Fruit fly (Drosophila melanogaster) whole organism, prepupa: ENCODE results near the gene CG2926.

ENCODE experiments used
- Blimp-1 ChIP-seq: fragments of 200-800 bp; sonication (Bioruptor generic); optimal IDR thresholded peaks from 3 replicates; lab custom pipeline; 2017; ENCODE audit warnings: missing biosample characterization, missing genetic modification characterization, mild to moderate bottlenecking, moderate library complexity, missing genetic modification reagents
- CG10631 ChIP-seq: fragments of 200-800 bp; sonication (Bioruptor generic); optimal IDR thresholded peaks from 2 replicates; lab custom pipeline; 2016; ENCODE audit warnings: missing biosample characterization, missing genetic modification characterization
- CG10669 ChIP-seq: fragments of 200-800 bp; sonication (Bioruptor generic); optimal IDR thresholded peaks from 3 replicates; lab custom pipeline; 2018; ENCODE audit warnings: missing biosample characterization, mild to moderate bottlenecking, missing genetic modification characterization, moderate library complexity
- CG11762 ChIP-seq: fragments of 200-800 bp; sonication (Bioruptor generic); optimal IDR thresholded peaks from 3 replicates; lab custom pipeline; 2016; ENCODE audit warnings: missing biosample characterization, missing genetic modification characterization; ENCODE audit not compliant: insufficient read depth
- CG11902 ChIP-seq: fragments of 200-800 bp; sonication (Bioruptor generic); optimal IDR thresholded peaks from 3 replicates; lab custom pipeline; 2016; ENCODE audit warnings: missing biosample characterization, missing genetic modification characterization
- CG1621 ChIP-seq: fragments of 200-800 bp; sonication (Bioruptor generic); optimal IDR thresholded peaks from 3 replicates; lab custom pipeline; 2018; ENCODE audit warnings: missing biosample characterization, mild to moderate bottlenecking, missing genetic modification characterization
- CG16779 ChIP-seq: fragments of 200-800 bp; sonication (Bioruptor generic); optimal IDR thresholded peaks from 3 replicates; lab custom pipeline; 2017; ENCODE audit warnings: missing biosample characterization, mild to moderate bottlenecking, missing genetic modification characterization
- CG34406 ChIP-seq: fragments of 200-800 bp; sonication (Bioruptor generic); optimal IDR thresholded peaks from 3 replicates; lab custom pipeline; 2016; ENCODE audit warnings: missing biosample characterization, missing genetic modification characterization
- CG3919 ChIP-seq: fragments of 200-800 bp; sonication (Bioruptor generic); optimal IDR thresholded peaks from 3 replicates; lab custom pipeline; 2016; ENCODE audit warnings: missing biosample characterization, missing genetic modification characterization
- CG4318 ChIP-seq: fragments of 200-800 bp; sonication (Bioruptor generic); optimal IDR thresholded peaks from 3 replicates; lab custom pipeline; 2017; ENCODE audit warnings: missing biosample characterization, mild to moderate bottlenecking, missing genetic modification characterization
- CG6163 ChIP-seq: fragments of 200-800 bp; sonication (Bioruptor generic); IDR thresholded peaks from 3 replicates; pipeline ENCODE4 v1.3.6; 2022; ENCODE audit warnings: missing biosample characterization, missing genetic modification characterization
- CG6276 ChIP-seq: fragments of 200-800 bp; sonication (Bioruptor generic); optimal IDR thresholded peaks from 2 replicates; lab custom pipeline; 2017; ENCODE audit warnings: missing biosample characterization, mild to moderate bottlenecking, missing genetic modification characterization
- CG6808 ChIP-seq: fragments of 200-800 bp; sonication (Bioruptor generic); optimal IDR thresholded peaks from 3 replicates; lab custom pipeline; 2017; ENCODE audit warnings: missing biosample characterization, missing genetic modification characterization, mild to moderate bottlenecking, moderate library complexity, missing genetic modification reagents
- CG6854 ChIP-seq: fragments of 200-800 bp; sonication (Bioruptor generic); optimal IDR thresholded peaks from 2 replicates; lab custom pipeline; 2017; ENCODE audit warnings: missing biosample characterization, mild to moderate bottlenecking, missing genetic modification characterization
- CG7368 ChIP-seq: fragments of 200-800 bp; sonication (Bioruptor generic); optimal IDR thresholded peaks from 3 replicates; lab custom pipeline; 2016; ENCODE audit warnings: missing biosample characterization, missing genetic modification characterization
- CG8119 ChIP-seq: fragments of 200-800 bp; sonication (Bioruptor generic); IDR thresholded peaks from 3 replicates; pipeline ENCODE4 v1.3.6; 2022; ENCODE audit warnings: missing biosample characterization, missing genetic modification characterization
- CG8319 ChIP-seq: fragments of 200-800 bp; sonication (Bioruptor generic); optimal IDR thresholded peaks from 3 replicates; lab custom pipeline; 2016; ENCODE audit warnings: missing biosample characterization, missing genetic modification characterization
- CG8632 ChIP-seq: fragments of 200-800 bp; sonication (Bioruptor generic); optimal IDR thresholded peaks from 3 replicates; lab custom pipeline; 2016; ENCODE audit warnings: missing biosample characterization, missing genetic modification characterization
- CG9139 ChIP-seq: fragments of 200-800 bp; sonication (Bioruptor generic); optimal IDR thresholded peaks from 3 replicates; lab custom pipeline; 2017; ENCODE audit warnings: missing biosample characterization, mild to moderate bottlenecking, missing genetic modification characterization
- Eip75B ChIP-seq: fragments of 200-800 bp; sonication (Bioruptor generic); optimal IDR thresholded peaks from 3 replicates; lab custom pipeline; 2016; ENCODE audit warnings: missing biosample characterization, missing genetic modification characterization
- Eip78C ChIP-seq: fragments of 200-800 bp; sonication (Bioruptor generic); peaks from one replicate; lab custom pipeline; 2016; ENCODE audit warnings: missing biosample characterization, missing genetic modification characterization
- Ets21C ChIP-seq: fragments of 200-800 bp; sonication (Bioruptor generic); optimal IDR thresholded peaks from 3 replicates; lab custom pipeline; 2016; ENCODE audit warnings: missing biosample characterization, missing genetic modification characterization
- Ets96B ChIP-seq: fragments of 200-800 bp; optimal IDR thresholded peaks from 2 replicates; lab custom pipeline; 2019; ENCODE audit warnings: missing biosample characterization, mild to moderate bottlenecking, missing genetic modification characterization, moderate library complexity
- Gug ChIP-seq: fragments of 200-800 bp; sonication (Bioruptor generic); IDR thresholded peaks from 2 replicates; pipeline ENCODE4 v1.3.6; 2022; ENCODE audit warnings: missing biosample characterization, missing genetic modification characterization
- Hr38 ChIP-seq: sonication (Bioruptor generic); optimal IDR thresholded peaks from 2 replicates; lab custom pipeline; 2016; ENCODE audit warnings: missing biosample characterization, missing genetic modification characterization
- Hr4 ChIP-seq: fragments of 200-800 bp; sonication (Bioruptor generic); optimal IDR thresholded peaks from 3 replicates; lab custom pipeline; 2016; ENCODE audit warnings: missing biosample characterization, missing genetic modification characterization
- Met ChIP-seq: fragments of 200-800 bp; sonication (Bioruptor generic); optimal IDR thresholded peaks from 3 replicates; lab custom pipeline; 2016; ENCODE audit warnings: missing biosample characterization, missing genetic modification characterization
- OdsH ChIP-seq: fragments of 200-800 bp; sonication (Bioruptor generic); optimal IDR thresholded peaks from 3 replicates; lab custom pipeline; 2016; ENCODE audit warnings: missing biosample characterization, missing genetic modification characterization
- Smox ChIP-seq: fragments of 200-800 bp; sonication (Bioruptor generic); optimal IDR thresholded peaks from 3 replicates; lab custom pipeline; 2016; ENCODE audit warnings: missing biosample characterization, missing genetic modification characterization
- Sox102F ChIP-seq: fragments of 200-800 bp; sonication (Bioruptor generic); optimal IDR thresholded peaks from 2 replicates; lab custom pipeline; 2016; ENCODE audit warnings: missing biosample characterization, mild to moderate bottlenecking, missing genetic modification characterization
- Sox14 ChIP-seq: fragments of 200-800 bp; sonication (Bioruptor generic); optimal IDR thresholded peaks from 3 replicates; lab custom pipeline; 2016; ENCODE audit warnings: missing biosample characterization, missing genetic modification characterization
- Sox15 ChIP-seq: fragments of 200-800 bp; sonication (Bioruptor generic); optimal IDR thresholded peaks from 3 replicates; lab custom pipeline; 2016; ENCODE audit warnings: missing biosample characterization, missing genetic modification characterization
- achi ChIP-seq: fragments of 200-800 bp; sonication (Bioruptor generic); optimal IDR thresholded peaks from 3 replicates; lab custom pipeline; 2016; ENCODE audit warnings: missing biosample characterization, missing genetic modification characterization
- acj6 ChIP-seq: fragments of 200-800 bp; sonication (Bioruptor generic); optimal IDR thresholded peaks from 3 replicates; lab custom pipeline; 2016; ENCODE audit warnings: missing biosample characterization, missing genetic modification characterization
- cyc ChIP-seq: fragments of 200-800 bp; sonication (Bioruptor generic); optimal IDR thresholded peaks from 3 replicates; lab custom pipeline; 2016; ENCODE audit warnings: missing biosample characterization, missing genetic modification characterization
- dac ChIP-seq: fragments of 200-800 bp; sonication (Bioruptor generic); optimal IDR thresholded peaks from 2 replicates; lab custom pipeline; 2017; ENCODE audit warnings: missing biosample characterization, mild to moderate bottlenecking, missing genetic modification characterization
- eg ChIP-seq: fragments of 200-800 bp; sonication (Bioruptor generic); IDR thresholded peaks from 3 replicates; pipeline ENCODE4 v1.3.6; 2022; ENCODE audit warnings: missing biosample characterization, missing genetic modification characterization
- esn ChIP-seq: fragments of 200-800 bp; sonication (Bioruptor generic); optimal IDR thresholded peaks from 2 replicates; lab custom pipeline; 2016; ENCODE audit warnings: missing biosample characterization, mild to moderate bottlenecking, missing genetic modification characterization, moderate library complexity
- fkh ChIP-seq: fragments of 200-800 bp; sonication (Bioruptor generic); optimal IDR thresholded peaks from 3 replicates; lab custom pipeline; 2017; ENCODE audit warnings: missing biosample characterization, mild to moderate bottlenecking, missing genetic modification characterization, moderate library complexity
- net ChIP-seq: fragments of 200-800 bp; sonication (Bioruptor generic); optimal IDR thresholded peaks from 3 replicates; lab custom pipeline; 2016; ENCODE audit warnings: missing biosample characterization, missing genetic modification characterization
- pdm3 ChIP-seq: fragments of 200-800 bp; sonication (Bioruptor generic); optimal IDR thresholded peaks from 3 replicates; lab custom pipeline; 2016; ENCODE audit warnings: missing biosample characterization, missing genetic modification characterization
- salr ChIP-seq, 2 experiments: fragments of 200-800 bp; sonication (Bioruptor generic); optimal IDR thresholded peaks; 3 replicates each; lab custom pipeline; 2016 to 2018; ENCODE audit warnings: missing biosample characterization in 2 of 2, missing genetic modification characterization in 2 of 2, mild to moderate bottlenecking in 1 of 2
- spab ChIP-seq: fragments of 200-800 bp; sonication (Bioruptor generic); optimal IDR thresholded peaks from 2 replicates; lab custom pipeline; 2017; ENCODE audit warnings: missing biosample characterization, mild to moderate bottlenecking, missing genetic modification characterization, missing genetic modification reagents
- topi ChIP-seq: fragments of 200-800 bp; sonication (Bioruptor generic); optimal IDR thresholded peaks from 3 replicates; lab custom pipeline; 2016; ENCODE audit warnings: missing biosample characterization, missing genetic modification characterization
- vri ChIP-seq: fragments of 200-800 bp; sonication (Bioruptor generic); optimal IDR thresholded peaks from 3 replicates; lab custom pipeline; 2016; ENCODE audit warnings: missing biosample characterization, mild to moderate bottlenecking, missing genetic modification characterization

The CG2926 gene

DNA sequence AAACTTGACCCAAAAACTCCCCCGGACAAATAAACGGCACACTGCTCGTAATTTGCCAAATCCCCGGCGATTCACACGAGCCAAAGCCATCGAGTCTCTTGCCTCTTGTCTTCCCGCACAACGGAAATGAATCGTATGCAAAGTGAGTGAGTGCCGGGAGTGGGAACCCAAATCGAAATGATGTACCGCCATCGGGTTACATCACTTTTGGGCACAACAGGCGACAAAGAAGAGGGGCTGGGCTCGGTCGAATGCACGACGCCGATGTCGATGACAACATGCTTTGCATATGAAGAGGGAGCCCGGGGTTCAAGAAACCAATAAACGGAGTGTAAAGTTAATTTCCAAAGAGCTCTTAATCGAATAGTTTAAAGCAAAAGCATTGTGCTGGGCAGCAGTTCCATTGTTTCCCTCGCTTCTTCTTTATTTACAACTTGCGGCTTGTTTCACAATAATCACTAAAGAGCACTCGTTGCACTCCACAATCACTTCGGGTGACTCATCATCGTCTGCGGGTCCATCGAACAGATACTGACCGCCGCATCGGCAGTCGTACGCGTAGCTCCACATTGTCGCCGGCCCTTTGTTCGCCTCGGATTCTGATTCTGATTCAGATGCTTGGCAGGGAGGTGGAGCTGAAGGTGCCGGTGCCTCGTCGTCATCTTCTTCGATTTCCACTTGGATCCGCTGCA, 33.7 kb upstream of the CG2926 start (continued):
- no peak for TF ChIP-seq CG7368
- TF ChIP-seq Gug (GFP tag; lab: Robert Waterston, UW), result no peak
- TF ChIP-seq Eip75B (GFP tag; lab: Kevin White, UChicago), result peak; percentile 19
- no peak for TF ChIP-seq CG10631 (GFP tag; lab: Kevin White, UChicago)
- TF ChIP-seq Met (GFP tag; lab: Kevin White, UChicago), result no peak
- no peak for TF ChIP-seq Hr4
- no peak for TF ChIP-seq Sox15
- no peak for TF ChIP-seq topi (GFP tag; lab: Kevin White, UChicago)
- TF ChIP-seq Sox102F (GFP tag; lab: Kevin White, UChicago), result no peak
- TF ChIP-seq CG3919 (GFP tag; lab: Kevin White, UChicago), result peak; percentile 28
- TF ChIP-seq CG6163 (GFP tag; lab: Robert Waterston, UW), result peak; percentile 15; the same call in 1 of the 3 replicates
- peak; percentile 46 for TF ChIP-seq CG6854 (GFP tag; lab: Kevin White, UChicago)
- TF ChIP-seq Ets96B, result no peak
- peak; percentile 22 for TF ChIP-seq CG16779 (tag; lab: Kevin White, UChicago)
- TF ChIP-seq pdm3 (GFP tag; lab: Kevin White, UChicago), result no peak
- TF ChIP-seq Ets21C, result no peak
- TF ChIP-seq CG34406 (GFP tag; lab: Kevin White, UChicago), result no peak
- TF ChIP-seq achi (GFP tag; lab: Kevin White, UChicago), result no peak
- TF ChIP-seq CG8119, result 0 out of 3 replicates have a peak, but pooled peaks have one; percentile 25
- TF ChIP-seq CG9139 (GFP tag; lab: Kevin White, UChicago), result peak; percentile 69
- TF ChIP-seq dac, result no peak
- TF ChIP-seq net (GFP tag; lab: Kevin White, UChicago), result peak; percentile 6

DNA sequence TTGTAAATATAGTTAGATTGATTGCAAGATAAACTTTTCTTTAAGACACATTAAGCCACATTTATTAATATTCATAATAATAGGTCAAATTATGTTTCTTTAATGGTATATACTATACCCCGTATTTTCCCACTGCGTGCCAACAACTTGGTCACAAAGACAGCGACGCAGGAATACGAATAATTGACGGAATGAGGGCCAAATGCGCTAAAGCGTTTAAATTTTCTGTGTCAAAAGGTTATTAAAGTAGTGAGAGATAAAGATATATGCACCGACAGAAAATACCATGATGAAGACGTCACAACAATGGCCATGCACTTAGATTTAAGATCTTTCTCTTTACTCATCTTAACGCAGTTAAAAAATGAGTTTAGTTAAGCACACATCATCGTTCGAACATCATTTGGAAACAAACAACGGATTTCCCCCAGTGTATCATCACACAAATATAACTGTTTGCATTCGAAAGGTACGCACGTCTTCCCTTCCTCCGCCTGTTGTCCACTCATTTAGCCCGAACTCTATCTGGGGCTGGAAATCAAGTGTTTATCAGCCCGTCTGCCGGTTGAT, 32.3 kb upstream of the CG2926 start:
- TF ChIP-seq Eip75B (GFP tag; lab: Kevin White, UChicago), result peak; percentile 67
- peak; percentile 55 for TF ChIP-seq Ets96B
- peak; percentile 82 for TF ChIP-seq esn (GFP tag; lab: Kevin White, UChicago)
- peak; percentile 65 for TF ChIP-seq CG8632
- TF ChIP-seq Sox14 (GFP tag; lab: Kevin White, UChicago), result peak; percentile 57
- peak; percentile 60 for TF ChIP-seq CG10631 (GFP tag; lab: Kevin White, UChicago)
- peak; percentile 69 for TF ChIP-seq Met (GFP tag; lab: Kevin White, UChicago)
- TF ChIP-seq dac, result peak; percentile 55
- TF ChIP-seq CG6808, result peak; percentile 69
- TF ChIP-seq Eip78C (GFP tag; lab: Kevin White, UChicago), result peak; percentile 92
- peak; percentile 70 for TF ChIP-seq cyc (GFP tag; lab: Kevin White, UChicago)
- TF ChIP-seq CG3919 (GFP tag; lab: Kevin White, UChicago), result peak; percentile 75
- TF ChIP-seq acj6 (GFP tag; lab: Kevin White, UChicago), result peak; percentile 67
- peak; percentile 58 for TF ChIP-seq OdsH
- no peak for TF ChIP-seq CG9139 (GFP tag; lab: Kevin White, UChicago)
- peak; percentile 66 for TF ChIP-seq Smox
- TF ChIP-seq CG16779 (tag; lab: Kevin White, UChicago), result peak; percentile 16
- peak; percentile 36 for TF ChIP-seq CG7368
- peak; percentile 59 for TF ChIP-seq CG8319 (GFP tag; lab: Kevin White, UChicago)
- peak; percentile 14 for TF ChIP-seq CG11762 (GFP tag; lab: Kevin White, UChicago)
- peak; percentile 19 for TF ChIP-seq Ets21C
- peak; percentile 60; the same call in 1 of the 3 replicates for TF ChIP-seq CG8119
- TF ChIP-seq Gug (GFP tag; lab: Robert Waterston, UW), result peak; percentile 51
- peak; percentile 48 for TF ChIP-seq spab (GFP tag; lab: Kevin White, UChicago)
- peak; percentile 71 for TF ChIP-seq topi (GFP tag; lab: Kevin White, UChicago)
- TF ChIP-seq salr (GFP tag; optimal IDR thresholded peaks at IDR 0.05; lab: Kevin White, UChicago), result peak; percentile 18 to 78
- peak; percentile 57 for TF ChIP-seq CG11902 (GFP tag; lab: Kevin White, UChicago)
- no peak for TF ChIP-seq Hr38 (GFP tag; lab: Kevin White, UChicago)
- no peak for TF ChIP-seq vri
- TF ChIP-seq CG1621 (tag; lab: Kevin White, UChicago), result peak; percentile 14
- TF ChIP-seq fkh (GFP tag; lab: Kevin White, UChicago), result peak; percentile 81
- TF ChIP-seq CG4318 (GFP tag; lab: Kevin White, UChicago), result peak; percentile 73
- peak; percentile 49 for TF ChIP-seq CG10669 (GFP tag; lab: Kevin White, UChicago)
- peak; percentile 65 for TF ChIP-seq eg
- TF ChIP-seq CG6854 (GFP tag; lab: Kevin White, UChicago), result no peak
- peak; percentile 57 for TF ChIP-seq pdm3 (GFP tag; lab: Kevin White, UChicago)
- peak; percentile 58 for TF ChIP-seq CG6276 (GFP tag; lab: Kevin White, UChicago)
- peak; percentile 61 for TF ChIP-seq Sox102F (GFP tag; lab: Kevin White, UChicago)
- TF ChIP-seq CG6163 (GFP tag; lab: Robert Waterston, UW), result peak; percentile 76
- TF ChIP-seq CG34406 (GFP tag; lab: Kevin White, UChicago), result peak; percentile 56
- peak; percentile 5 for TF ChIP-seq Blimp-1 (GFP tag; lab: Kevin White, UChicago)
